Fruit fly (Drosophila melanogaster) whole organism, embryonic: ENCODE results near the gene CG15403.

Experiments
- CG32532 ChIP-seq: fragments of 200-800 bp; sonication (Bioruptor generic); IDR thresholded peaks from 2 replicates; pipeline ENCODE4 v1.3.6; 2022; ENCODE audit warnings: missing biosample characterization, missing genetic modification characterization
- CkIIα-i1 ChIP-seq: fragments of 200-800 bp; sonication (Bioruptor generic); IDR thresholded peaks from 2 replicates; pipeline ENCODE4 v1.3.6; 2022; ENCODE audit warnings: missing biosample characterization, missing genetic modification characterization
- psq ChIP-seq: fragments of 200-800 bp; sonication (Bioruptor generic); optimal IDR thresholded peaks from 2 replicates; lab custom pipeline; 2017; ENCODE audit warnings: missing biosample characterization, missing genetic modification characterization

dm6 chr2L:3099930-3100329, 28.5 kb upstream of the CG15403 start:
- TF ChIP-seq psq (GFP tag; lab: Kevin White, UChicago) (no peak), CkIIα-i1 (GFP tag; lab: Robert Waterston, UW) (no peak), CG32532 (GFP tag; lab: Robert Waterston, UW) (no peak)
